Worm (Caenorhabditis elegans) whole organism, L4/young adult: ENCODE data around the gene nlp-30.

Source experiments
- dao-5 ChIP-seq: sonication (generic microtip); optimal IDR thresholded peaks from 2 replicates; lab custom pipeline; 2016; ENCODE audit warnings: missing genotype, missing genetic modification characterization, moderate library complexity, missing compliant biosample characterization
- him-1 ChIP-seq: sonication (generic microtip); optimal IDR thresholded peaks from 2 replicates; lab custom pipeline; 2016; ENCODE audit warnings: missing genotype, missing genetic modification reagents, missing genetic modification characterization, missing compliant biosample characterization

ce11 chrV:3957608-3958007 is 24.2 kb upstream of the nlp-30 start, which contains the start of gene cyp-34A5:
- TF ChIP-seq him-1 (no peak), dao-5 (no peak)
